Worm (Caenorhabditis elegans) whole organism, early embryonic: ENCODE measurements around the gene T03D3.5.

Source experiments
- B0310.2 ChIP-seq: sonication (generic microtip); optimal IDR thresholded peaks from 2 replicates; lab custom pipeline; 2016; ENCODE audit warnings: mild to moderate bottlenecking, missing genetic modification characterization, missing compliant biosample characterization
- F13C5.2 ChIP-seq: sonication (generic microtip); optimal IDR thresholded peaks from 2 replicates; lab custom pipeline; 2017; ENCODE audit warnings: mild to moderate bottlenecking, missing genetic modification characterization, inconsistent platforms, missing compliant biosample characterization
- aly-1 ChIP-seq: sonication (generic microtip); optimal IDR thresholded peaks from 2 replicates; lab custom pipeline; 2016; ENCODE audit warnings: missing genetic modification characterization, missing compliant biosample characterization
- ama-1 ChIP-seq: fragments of 150-350 bp; optimal IDR thresholded peaks from 2 replicates; lab custom pipeline; 2014
- ceh-13 ChIP-seq: fragments of 200-800 bp; sonication (Bioruptor generic); optimal IDR thresholded peaks from 2 replicates; lab custom pipeline; 2018; ENCODE audit warnings: mild to moderate bottlenecking, missing genetic modification characterization, missing compliant biosample characterization
- ceh-36 ChIP-seq: sonication (generic microtip); optimal IDR thresholded peaks from 2 replicates; lab custom pipeline; 2016; ENCODE audit warnings: missing genetic modification characterization, inconsistent platforms, missing compliant biosample characterization
- ets-7 ChIP-seq: sonication (generic microtip); optimal IDR thresholded peaks from 2 replicates; lab custom pipeline; 2016; ENCODE audit warnings: missing genotype, missing genetic modification characterization, missing compliant biosample characterization
- flt-1 ChIP-seq: fragments of 200-800 bp; sonication (Bioruptor generic); IDR thresholded peaks from 2 replicates; pipeline ENCODE4 v1.3.6; 2022; ENCODE audit warnings: missing genetic modification characterization, missing compliant biosample characterization
- hmbx-1 ChIP-seq: sonication (generic microtip); optimal IDR thresholded peaks from 2 replicates; lab custom pipeline; 2016; ENCODE audit warnings: mild to moderate bottlenecking, missing genetic modification characterization, missing compliant biosample characterization
- hmg-4 ChIP-seq: fragments of 200-800 bp; sonication (Bioruptor generic); optimal IDR thresholded peaks from 2 replicates; lab custom pipeline; 2018; ENCODE audit warnings: mild to moderate bottlenecking, missing genetic modification characterization, missing compliant biosample characterization
- hnd-1 ChIP-seq: sonication (generic microtip); optimal IDR thresholded peaks from 2 replicates; lab custom pipeline; 2016; ENCODE audit warnings: missing genetic modification characterization, missing compliant biosample characterization
- pes-1 ChIP-seq: fragments of 200-800 bp; sonication (Bioruptor generic); IDR thresholded peaks from 2 replicates; pipeline ENCODE4 v1.3.6; 2022; ENCODE audit warnings: missing genetic modification reagents, missing genetic modification characterization, missing compliant biosample characterization
- scrt-1 ChIP-seq: fragments of 200-800 bp; sonication (Bioruptor generic); IDR thresholded peaks from 2 replicates; pipeline ENCODE4 v1.3.6; 2022; ENCODE audit warnings: missing genetic modification characterization, missing compliant biosample characterization
- sea-1 ChIP-seq: fragments of 200-800 bp; sonication (Bioruptor generic); conservative IDR thresholded peaks from 2 replicates; pipeline ENCODE4 v1.3.6; 2022; ENCODE audit warnings: missing genetic modification characterization, missing compliant biosample characterization
- tbx-11 ChIP-seq: fragments of 200-800 bp; sonication (Bioruptor generic); IDR thresholded peaks from 2 replicates; pipeline ENCODE4 v1.3.6; 2022; ENCODE audit warnings: missing genetic modification characterization, missing compliant biosample characterization
- tbx-37 ChIP-seq: fragments of 200-800 bp; sonication (Bioruptor generic); conservative IDR thresholded peaks from 2 replicates; pipeline ENCODE4 v1.3.6; 2022; ENCODE audit warnings: missing genetic modification reagents, missing genetic modification characterization, missing compliant biosample characterization
- tra-4 ChIP-seq: sonication (generic microtip); optimal IDR thresholded peaks from 2 replicates; lab custom pipeline; 2017; ENCODE audit warnings: missing genetic modification characterization, missing compliant biosample characterization

T03D3.5 gene

ce11 chrV:2800676-2801075 is 26.0 kb downstream of the T03D3.5 start:
- TF ChIP-seq scrt-1 (GFP tag; lab: Robert Waterston, UW), result no peak
- TF ChIP-seq B0310.2 (tag; lab: Kevin White, UChicago), result no peak
- TF ChIP-seq tbx-37 (GFP tag; lab: Robert Waterston, UW), result no peak

ce11 chrV:2799172-2799869 is 27.3 kb downstream of the T03D3.5 start:
- TF ChIP-seq tbx-37 (GFP tag; lab: Robert Waterston, UW) (no peak), ceh-36 (tag; lab: Kevin White, UChicago) (no peak), sea-1 (GFP tag; lab: Robert Waterston, UW) (no peak)

DNA sequence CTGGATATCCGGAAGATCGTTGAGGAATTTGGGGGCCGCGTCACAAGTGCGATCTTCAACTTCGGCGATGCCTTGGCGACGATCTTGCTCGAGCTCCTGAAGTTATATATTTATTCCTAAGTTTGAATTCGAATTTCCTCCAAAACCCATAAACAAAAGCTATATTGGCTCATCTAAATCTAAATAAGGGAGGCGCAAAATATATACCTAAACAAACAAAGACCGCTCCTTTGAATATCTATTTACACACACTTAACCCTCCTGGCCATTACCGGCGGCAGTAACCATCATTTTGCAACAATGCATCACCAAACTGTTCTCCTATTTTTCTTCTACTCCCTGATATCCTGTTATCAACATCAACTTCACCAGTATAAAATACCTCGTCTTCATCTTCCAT is 30.6 kb downstream of the T03D3.5 start, which contains the start of gene F54E2.2:
Gene F54E2.2, plus strand, starts transcription at position 301 of the 400 bp plus-strand sequence.
- TF ChIP-seq ama-1 (lab: Kevin White, UChicago) (no peak), pes-1 (GFP tag; lab: Robert Waterston, UW) (no peak), tra-4 (tag; lab: Kevin White, UChicago) (no peak), aly-1 (tag; lab: Kevin White, UChicago) (no peak), tbx-11 (no peak), hmbx-1 (tag; lab: Kevin White, UChicago) (no peak), sea-1 (GFP tag; lab: Robert Waterston, UW) (no peak), scrt-1 (GFP tag; lab: Robert Waterston, UW) (no peak), B0310.2 (tag; lab: Kevin White, UChicago) (no peak), F13C5.2 (no peak)

DNA sequence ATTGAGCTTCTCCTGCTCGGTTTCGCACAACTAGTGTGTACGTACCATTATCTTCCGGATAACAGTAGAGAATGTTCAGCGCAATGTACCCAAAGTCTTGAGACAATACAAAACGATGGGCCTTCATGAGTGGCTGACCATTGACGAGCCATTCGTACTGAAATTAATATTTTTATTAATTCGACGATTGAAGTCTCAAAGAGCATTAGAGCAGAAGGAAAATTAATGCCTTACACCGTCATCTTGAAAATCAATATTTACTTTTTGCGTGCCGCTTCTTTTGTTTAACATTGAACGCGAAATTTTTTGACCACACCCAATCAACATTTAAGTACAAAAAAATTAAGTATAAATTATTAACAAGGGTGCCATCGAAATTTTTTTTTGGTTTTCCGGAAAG is 33.7 kb downstream of the T03D3.5 start:
- TF ChIP-seq tbx-11, result no peak
- TF ChIP-seq B0310.2 (tag; lab: Kevin White, UChicago), result no peak
- TF ChIP-seq ceh-13, result no peak
- TF ChIP-seq hmbx-1 (tag; lab: Kevin White, UChicago), result no peak
- no peak for TF ChIP-seq ama-1 (lab: Kevin White, UChicago)
- TF ChIP-seq ets-7 (tag; lab: Kevin White, UChicago), result no peak
- no peak for TF ChIP-seq hnd-1 (tag; lab: Kevin White, UChicago)
- no peak for TF ChIP-seq aly-1 (tag; lab: Kevin White, UChicago)
- TF ChIP-seq pes-1 (GFP tag; lab: Robert Waterston, UW), result no peak
- TF ChIP-seq sea-1 (GFP tag; lab: Robert Waterston, UW), result no peak
- no peak for TF ChIP-seq F13C5.2
- TF ChIP-seq ceh-36 (tag; lab: Kevin White, UChicago), result no peak
- no peak for TF ChIP-seq hmg-4 (GFP tag; lab: Kevin White, UChicago)
- no peak for TF ChIP-seq scrt-1 (GFP tag; lab: Robert Waterston, UW)
- no peak for TF ChIP-seq flt-1 (GFP tag; lab: Robert Waterston, UW)
- no peak for TF ChIP-seq tbx-37 (GFP tag; lab: Robert Waterston, UW)
- TF ChIP-seq tra-4 (tag; lab: Kevin White, UChicago), result no peak

DNA sequence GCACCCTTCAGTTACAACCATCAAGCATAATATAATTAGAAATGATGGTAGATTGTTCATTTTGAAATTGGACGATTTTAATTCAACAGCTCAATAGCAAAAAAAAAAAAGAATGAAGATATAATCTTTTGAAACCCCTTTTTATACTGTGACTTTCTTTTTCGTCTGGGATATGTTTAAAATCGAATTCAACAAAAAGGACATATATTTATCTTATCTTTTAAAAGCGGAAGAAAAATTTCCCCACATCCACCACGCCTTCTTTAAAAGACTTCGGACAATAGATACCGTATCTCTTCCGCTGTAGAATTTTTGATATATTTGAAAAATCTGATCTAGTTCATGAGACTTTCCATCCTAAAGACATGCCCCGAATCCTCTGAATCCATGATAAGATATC is 45.8 kb downstream of the T03D3.5 start, which contains the start of gene R05D8.11:
Gene R05D8.11, minus strand, starts transcription at position 101 of the 400 bp plus-strand sequence.
- TF ChIP-seq pes-1 (GFP tag; lab: Robert Waterston, UW) (no peak), ama-1 (lab: Kevin White, UChicago) (no peak), ceh-36 (tag; lab: Kevin White, UChicago) (no peak), aly-1 (tag; lab: Kevin White, UChicago) (no peak), hnd-1 (tag; lab: Kevin White, UChicago) (no peak), F13C5.2 (no peak), scrt-1 (GFP tag; lab: Robert Waterston, UW) (no peak)

- no peak for TF ChIP-seq hnd-1 (tag; lab: Kevin White, UChicago)
- no peak for TF ChIP-seq aly-1 (tag; lab: Kevin White, UChicago)
- no peak for TF ChIP-seq tbx-11
- TF ChIP-seq scrt-1 (GFP tag; lab: Robert Waterston, UW), result no peak
- no peak for TF ChIP-seq F13C5.2
- TF ChIP-seq tbx-37 (GFP tag; lab: Robert Waterston, UW), result no peak
- no peak for TF ChIP-seq tra-4 (tag; lab: Kevin White, UChicago)
- no peak for TF ChIP-seq B0310.2 (tag; lab: Kevin White, UChicago)
- no peak for TF ChIP-seq ama-1 (lab: Kevin White, UChicago)
- no peak for TF ChIP-seq flt-1 (GFP tag; lab: Robert Waterston, UW)
- TF ChIP-seq sea-1 (GFP tag; lab: Robert Waterston, UW), result no peak
- TF ChIP-seq ceh-36 (tag; lab: Kevin White, UChicago), result no peak
- TF ChIP-seq ceh-13, result no peak
- no peak for TF ChIP-seq hmg-4 (GFP tag; lab: Kevin White, UChicago)
- no peak for TF ChIP-seq pes-1 (GFP tag; lab: Robert Waterston, UW)
- TF ChIP-seq hmbx-1 (tag; lab: Kevin White, UChicago), result no peak
- no peak for TF ChIP-seq ets-7 (tag; lab: Kevin White, UChicago)
Measured at ce11 chrV:2774042-2774441, 52.6 kb downstream of the T03D3.5 start, which contains the start of gene srj-18. TSS of gene srj-18 (plus strand) at chrV:2774342.
